Fruit fly (Drosophila melanogaster): ENCODE data around the gene CG42237.

DNA sequence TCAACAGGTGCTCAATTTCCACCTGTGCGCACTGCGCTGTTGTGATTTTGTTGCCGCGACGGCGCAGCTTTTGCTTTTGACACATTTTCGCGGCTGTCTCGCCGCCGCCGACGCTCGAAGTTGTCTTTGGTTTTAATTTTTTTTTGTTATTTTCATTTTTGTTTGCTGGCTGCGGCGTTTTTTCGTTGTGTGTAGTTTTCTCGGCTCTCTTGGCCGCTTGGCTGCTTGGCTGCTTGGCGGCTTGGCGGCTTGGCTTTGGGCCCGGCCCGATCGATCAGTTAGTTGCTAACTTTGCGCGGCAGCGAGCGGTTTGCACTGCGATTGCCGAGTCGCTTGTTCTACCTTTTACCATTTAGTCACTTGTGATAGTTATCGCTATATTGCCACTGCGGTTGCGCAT is at the start of gene CG42237:
- TF ChIP-seq CG12605 (GFP tag; IDR thresholded peaks at IDR 0.05) (peak; percentile 46; the same call in 1 of the 2 replicates), Pif1B (GFP tag; optimal IDR thresholded peaks at IDR 0.05) (no peak), CG8301 (tag; optimal IDR thresholded peaks at IDR 0.05) (no peak), Pif1A (GFP tag; optimal IDR thresholded peaks at IDR 0.05) (peak; percentile 14), D1 (tag; optimal IDR thresholded peaks at IDR 0.05) (no peak), CG13204 (GFP tag; optimal IDR thresholded peaks at IDR 0.05) (peak; percentile 60), gl (tag; optimal IDR thresholded peaks at IDR 0.05) (no peak), CG4496 (GFP tag; IDR thresholded peaks at IDR 0.05) (peak; percentile 68), CG10348 (GFP tag; IDR thresholded peaks at IDR 0.05) (no peak), CG34367 (tag; optimal IDR thresholded peaks at IDR 0.05) (no peak), CG8159 (tag; optimal IDR thresholded peaks at IDR 0.05) (no peak)
